Fruit fly (Drosophila melanogaster): ENCODE data around the gene Pgcl.

DNA sequence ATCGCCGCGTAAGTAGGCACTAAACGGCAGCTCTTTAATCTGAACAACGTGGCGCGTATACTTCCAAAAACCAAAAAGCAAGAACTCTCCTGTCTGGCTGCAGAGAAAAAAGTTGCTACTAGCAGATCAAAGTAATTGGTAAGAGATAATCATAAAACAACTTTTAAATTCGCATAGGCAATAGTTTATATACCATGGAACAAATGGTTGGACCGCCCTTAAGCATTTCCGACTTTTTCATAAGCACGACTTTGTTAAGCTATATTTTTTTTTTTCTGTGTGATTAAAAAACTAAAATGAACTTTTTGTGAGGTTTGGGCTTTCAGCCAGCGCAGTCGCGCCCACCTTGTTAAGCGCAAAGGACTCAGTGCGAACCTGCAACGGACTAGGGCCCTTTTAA is 11.7 kb downstream of the Pgcl start:
- TF ChIP-seq Hr78 (GFP tag; optimal IDR thresholded peaks at IDR 0.05) (no peak), OdsH (GFP tag; optimal IDR thresholded peaks at IDR 0.05) (no peak), Mio (GFP tag; optimal IDR thresholded peaks at IDR 0.05) (no peak), Hr83 (GFP tag; optimal IDR thresholded peaks at IDR 0.05; ENCODE audit: poor library complexity, severe bottlenecking) (no peak), N (GFP tag; optimal IDR thresholded peaks at IDR 0.05) (no peak), Hnf4 (GFP tag; optimal IDR thresholded peaks at IDR 0.05) (peak; percentile 11), sv (GFP tag; optimal IDR thresholded peaks at IDR 0.05) (no peak), h (GFP tag; optimal IDR thresholded peaks at IDR 0.05) (peak; percentile 54)

All from whole organism, wandering third instar larva.